Worm (Caenorhabditis elegans): ENCODE results near the gene ttbk-2.2.
"Not testable (repeated sequence)": the region's sequence is repeated elsewhere in the genome, so short reads cannot be mapped to it uniquely, and the experiment has no call there.

ce11 chrIV:5070593-5070992 lies 3.8 kb upstream of the ttbk-2.2 start, which contains the start of gene C02B10.6:
- not testable (repeated sequence) for TF ChIP-seq egl-27 (tag; optimal IDR thresholded peaks at IDR 0.05); ama-1 (optimal IDR thresholded peaks at IDR 0.05)
